Fruit fly (Drosophila melanogaster) whole organism, embryonic: ENCODE measurements around the gene Ppcs.

Experiments used
- Antp ChIP-seq: fragments of 200-800 bp; sonication (Bioruptor generic); optimal IDR thresholded peaks from 3 replicates; lab custom pipeline; 2016; ENCODE audit warnings: missing biosample characterization, missing genetic modification characterization
- BEAF-32 ChIP-seq: fragments of 200-800 bp; sonication (Bioruptor generic); optimal IDR thresholded peaks from 3 replicates; lab custom pipeline; 2017; ENCODE audit warnings: missing biosample characterization, missing genetic modification characterization, mild to moderate bottlenecking, moderate library complexity, missing genetic modification reagents
- Blimp-1 ChIP-seq: fragments of 200-800 bp; sonication (Bioruptor generic); optimal IDR thresholded peaks from 3 replicates; lab custom pipeline; 2018; ENCODE audit warnings: missing biosample characterization, missing genetic modification characterization, mild to moderate bottlenecking, moderate library complexity, missing genetic modification reagents
- C15 ChIP-seq: fragments of 200-800 bp; sonication (Bioruptor generic); IDR thresholded peaks from 3 replicates; pipeline ENCODE4 v1.3.6; 2022; ENCODE audit warnings: missing biosample characterization, missing genetic modification characterization
- CG10274 ChIP-seq: fragments of 200-800 bp; sonication (Bioruptor generic); optimal IDR thresholded peaks from 3 replicates; lab custom pipeline; 2017; ENCODE audit warnings: missing biosample characterization, mild to moderate bottlenecking, missing genetic modification characterization
- CG10979 ChIP-seq: fragments of 200-800 bp; sonication (Bioruptor generic); optimal IDR thresholded peaks from 2 replicates; lab custom pipeline; 2018; ENCODE audit warnings: missing biosample characterization, mild to moderate bottlenecking, missing genetic modification characterization, moderate library complexity
- CG11504 ChIP-seq: fragments of 200-800 bp; sonication (Bioruptor generic); optimal IDR thresholded peaks from 3 replicates; lab custom pipeline; 2019; ENCODE audit warnings: missing biosample characterization, mild to moderate bottlenecking, missing genetic modification characterization, moderate library complexity
- CG12299 ChIP-seq: fragments of 200-800 bp; sonication (Bioruptor generic); optimal IDR thresholded peaks from 2 replicates; lab custom pipeline; 2018; ENCODE audit warnings: missing biosample characterization, mild to moderate bottlenecking, missing genetic modification characterization
- CG12391 ChIP-seq: fragments of 200-800 bp; sonication (Bioruptor generic); optimal IDR thresholded peaks from 3 replicates; lab custom pipeline; 2018; ENCODE audit warnings: missing biosample characterization, mild to moderate bottlenecking, missing genetic modification characterization, moderate library complexity
- CG14965 ChIP-seq: fragments of 200-800 bp; sonication (Bioruptor generic); optimal IDR thresholded peaks from 2 replicates; lab custom pipeline; 2016; ENCODE audit warnings: missing biosample characterization, missing genetic modification characterization, borderline replicate concordance
- CG1603 ChIP-seq: fragments of 200-800 bp; sonication (Bioruptor generic); optimal IDR thresholded peaks from 2 replicates; lab custom pipeline; 2019; ENCODE audit warnings: missing biosample characterization, mild to moderate bottlenecking, missing genetic modification characterization, moderate library complexity
- CG1647 ChIP-seq: fragments of 200-800 bp; sonication (Bioruptor generic); optimal IDR thresholded peaks from 3 replicates; lab custom pipeline; 2016; ENCODE audit warnings: missing biosample characterization, missing genetic modification characterization
- CG17328 ChIP-seq: fragments of 200-800 bp; sonication (Bioruptor generic); IDR thresholded peaks from 2 replicates; pipeline ENCODE4 v1.3.6; 2022; ENCODE audit warnings: missing biosample characterization, missing genetic modification characterization
- CG18262 ChIP-seq: fragments of 200-800 bp; optimal IDR thresholded peaks from 3 replicates; lab custom pipeline; 2019; ENCODE audit warnings: missing biosample characterization, mild to moderate bottlenecking, missing genetic modification characterization, moderate library complexity
- CG2712 ChIP-seq: fragments of 200-800 bp; optimal IDR thresholded peaks from 3 replicates; lab custom pipeline; 2019; ENCODE audit warnings: missing biosample characterization, mild to moderate bottlenecking, missing genetic modification characterization, moderate library complexity
- CG31441 ChIP-seq: fragments of 200-800 bp; sonication (Bioruptor generic); IDR thresholded peaks from 2 replicates; pipeline ENCODE4 v1.3.6; 2022; ENCODE audit warnings: missing biosample characterization, missing genetic modification characterization
- CG42726 ChIP-seq: fragments of 200-800 bp; sonication (Bioruptor generic); IDR thresholded peaks from 2 replicates; pipeline ENCODE4 v1.3.6; 2022; ENCODE audit warnings: missing biosample characterization, missing genetic modification characterization; ENCODE audit not compliant: partially characterized antibody
- CG6254 ChIP-seq: fragments of 200-800 bp; sonication (Bioruptor generic); optimal IDR thresholded peaks from 3 replicates; lab custom pipeline; 2017; ENCODE audit warnings: mild to moderate bottlenecking, missing biosample characterization, missing genetic modification reagents, missing genetic modification characterization
- CTCF ChIP-seq: fragments of 200-800 bp; sonication (Bioruptor generic); optimal IDR thresholded peaks from 2 replicates; lab custom pipeline; 2017; ENCODE audit warnings: missing biosample characterization, mild to moderate bottlenecking, missing genetic modification characterization, moderate library complexity
- Drgx ChIP-seq: fragments of 200-800 bp; sonication (Bioruptor generic); IDR thresholded peaks from 2 replicates; pipeline ENCODE4 v1.3.6; 2022; ENCODE audit warnings: missing biosample characterization, missing genetic modification characterization
- Oaz ChIP-seq: fragments of 200-800 bp; sonication (Bioruptor generic); IDR thresholded peaks from 2 replicates; pipeline ENCODE4 v1.3.6; 2022; ENCODE audit warnings: missing biosample characterization, missing genetic modification characterization
- Oli ChIP-seq: fragments of 200-800 bp; sonication (Bioruptor generic); optimal IDR thresholded peaks from 2 replicates; lab custom pipeline; 2018; ENCODE audit warnings: missing biosample characterization, mild to moderate bottlenecking, missing genetic modification characterization, moderate library complexity
- Sox100B ChIP-seq: fragments of 200-800 bp; sonication (Bioruptor generic); optimal IDR thresholded peaks from 3 replicates; lab custom pipeline; 2018; ENCODE audit warnings: missing biosample characterization, mild to moderate bottlenecking, missing genetic modification characterization
- Sox102F ChIP-seq: fragments of 200-800 bp; sonication (Bioruptor generic); optimal IDR thresholded peaks from 2 replicates; lab custom pipeline; 2018; ENCODE audit warnings: missing biosample characterization, mild to moderate bottlenecking, missing genetic modification characterization, moderate library complexity
- ash1 ChIP-seq: fragments of 200-800 bp; sonication (Bioruptor generic); optimal IDR thresholded peaks from 2 replicates; lab custom pipeline; 2018; ENCODE audit warnings: missing biosample characterization, mild to moderate bottlenecking, missing genetic modification characterization
- bigmax ChIP-seq: fragments of 200-800 bp; sonication (Bioruptor generic); optimal IDR thresholded peaks from 2 replicates; lab custom pipeline; 2018; ENCODE audit warnings: missing biosample characterization, mild to moderate bottlenecking, missing genetic modification characterization
- bsh ChIP-seq, 2 experiments: fragments of 200-800 bp; sonication (Bioruptor generic); optimal IDR thresholded peaks; 2 replicates each; lab custom pipeline; 2017 to 2018; ENCODE audit warnings: mild to moderate bottlenecking in 2 of 2, missing biosample characterization in 2 of 2, missing genetic modification characterization in 2 of 2, moderate library complexity in 1 of 2
- dati ChIP-seq: fragments of 200-800 bp; sonication (Bioruptor generic); IDR thresholded peaks from 2 replicates; pipeline ENCODE4 v1.3.6; 2022; ENCODE audit warnings: missing biosample characterization, missing genetic modification characterization
- disco-r ChIP-seq: fragments of 200-800 bp; sonication (Bioruptor generic); optimal IDR thresholded peaks from 2 replicates; lab custom pipeline; 2016; ENCODE audit warnings: missing biosample characterization, missing genetic modification characterization
- dm ChIP-seq: fragments of 200-800 bp; sonication (Bioruptor generic); optimal IDR thresholded peaks from 3 replicates; lab custom pipeline; 2016; ENCODE audit warnings: missing biosample characterization, missing genetic modification characterization
- dmrt11E ChIP-seq: fragments of 200-800 bp; sonication (Bioruptor generic); optimal IDR thresholded peaks from 3 replicates; lab custom pipeline; 2018; ENCODE audit warnings: missing biosample characterization, mild to moderate bottlenecking, missing genetic modification characterization, moderate library complexity
- dmrt99B ChIP-seq: fragments of 200-800 bp; sonication (Bioruptor generic); optimal IDR thresholded peaks from 2 replicates; lab custom pipeline; 2018; ENCODE audit warnings: missing biosample characterization, mild to moderate bottlenecking, missing genetic modification characterization, moderate library complexity
- dysf ChIP-seq: fragments of 200-800 bp; sonication (Bioruptor generic); IDR thresholded peaks from 3 replicates; pipeline ENCODE4 v1.3.6; 2022; ENCODE audit warnings: missing biosample characterization, missing genetic modification characterization
- en ChIP-seq: fragments of 200-800 bp; sonication (Bioruptor generic); optimal IDR thresholded peaks from 2 replicates; lab custom pipeline; 2016; ENCODE audit warnings: missing biosample characterization, missing genetic modification characterization
- exex ChIP-seq: fragments of 200-800 bp; sonication (Bioruptor generic); optimal IDR thresholded peaks from 4 replicates; lab custom pipeline; 2018; ENCODE audit warnings: missing biosample characterization, mild to moderate bottlenecking, missing genetic modification characterization, moderate library complexity
- gem ChIP-seq: fragments of 200-800 bp; sonication (Bioruptor generic); optimal IDR thresholded peaks from 2 replicates; lab custom pipeline; 2019; ENCODE audit warnings: missing biosample characterization, mild to moderate bottlenecking, missing genetic modification characterization, moderate library complexity
- hb ChIP-seq: fragments of 200-800 bp; sonication (Bioruptor generic); IDR thresholded peaks from 3 replicates; pipeline ENCODE4 v1.3.6; 2022; ENCODE audit warnings: missing biosample characterization, missing genetic modification characterization; ENCODE audit not compliant: partially characterized antibody
- hkb ChIP-seq, 2 experiments: fragments of 200-800 bp in 1 of 2; fragments of >200 bp in 1 of 2; sonication (Bioruptor generic) in 1 of 2; IDR thresholded peaks in 1 of 2; optimal IDR thresholded peaks in 1 of 2; 2 replicates each; pipeline versions ENCODE4 v1.3.6 to Lab custom; 2017 to 2022; ENCODE audit warnings: missing biosample characterization in 1 of 2, missing genetic modification characterization in 1 of 2
- nmo ChIP-seq: fragments of 200-800 bp; sonication (Bioruptor generic); optimal IDR thresholded peaks from 2 replicates; lab custom pipeline; 2018; ENCODE audit warnings: missing biosample characterization, mild to moderate bottlenecking, missing genetic modification characterization, moderate library complexity
- org-1 ChIP-seq: fragments of 200-800 bp; sonication (Bioruptor generic); optimal IDR thresholded peaks from 2 replicates; lab custom pipeline; 2017; ENCODE audit warnings: missing biosample characterization, missing genetic modification characterization
- phol ChIP-seq: fragments of 200-800 bp; sonication (Bioruptor generic); optimal IDR thresholded peaks from 3 replicates; lab custom pipeline; 2018; ENCODE audit warnings: missing biosample characterization, mild to moderate bottlenecking, missing genetic modification characterization, moderate library complexity
- ro ChIP-seq: fragments of 200-800 bp; sonication (Bioruptor generic); IDR thresholded peaks from 2 replicates; pipeline ENCODE4 v1.3.6; 2022; ENCODE audit warnings: missing biosample characterization, missing genetic modification characterization
- row ChIP-seq: fragments of 200-800 bp; sonication (Bioruptor generic); IDR thresholded peaks from 3 replicates; pipeline ENCODE4 v1.3.6; 2022; ENCODE audit warnings: missing biosample characterization, missing genetic modification characterization
- sens ChIP-seq: fragments of 200-800 bp; sonication (Bioruptor generic); peaks from one replicate; lab custom pipeline; 2016; ENCODE audit warnings: missing biosample characterization, missing genetic modification characterization
- sens-2 ChIP-seq: fragments of 200-800 bp; sonication (Bioruptor generic); IDR thresholded peaks from 2 replicates; pipeline ENCODE4 v1.3.6; 2022; ENCODE audit warnings: missing biosample characterization, missing genetic modification characterization
- sisA ChIP-seq: fragments of 200-800 bp; sonication (Bioruptor generic); IDR thresholded peaks from 2 replicates; pipeline ENCODE4 v1.3.6; 2022; ENCODE audit warnings: missing biosample characterization, missing genetic modification characterization
- ttk ChIP-seq: fragments of 200-800 bp; sonication (Bioruptor generic); IDR thresholded peaks from 2 replicates; pipeline ENCODE4 v2.1.2; 2022; ENCODE audit warnings: missing biosample characterization, missing genetic modification characterization
- twi ChIP-seq: fragments of 200-800 bp; optimal IDR thresholded peaks from 2 replicates; lab custom pipeline; 2019; ENCODE audit warnings: missing biosample characterization, mild to moderate bottlenecking, missing genetic modification characterization, moderate library complexity
- unpg ChIP-seq: fragments of 200-800 bp; sonication (Bioruptor generic); optimal IDR thresholded peaks from 3 replicates; lab custom pipeline; 2018; ENCODE audit warnings: missing biosample characterization, mild to moderate bottlenecking, missing genetic modification characterization, moderate library complexity
- wdn ChIP-seq: fragments of 200-800 bp; sonication (Bioruptor generic); IDR thresholded peaks from 2 replicates; pipeline ENCODE4 v1.3.6; 2022; ENCODE audit warnings: missing biosample characterization, missing genetic modification characterization

The Ppcs gene

DNA sequence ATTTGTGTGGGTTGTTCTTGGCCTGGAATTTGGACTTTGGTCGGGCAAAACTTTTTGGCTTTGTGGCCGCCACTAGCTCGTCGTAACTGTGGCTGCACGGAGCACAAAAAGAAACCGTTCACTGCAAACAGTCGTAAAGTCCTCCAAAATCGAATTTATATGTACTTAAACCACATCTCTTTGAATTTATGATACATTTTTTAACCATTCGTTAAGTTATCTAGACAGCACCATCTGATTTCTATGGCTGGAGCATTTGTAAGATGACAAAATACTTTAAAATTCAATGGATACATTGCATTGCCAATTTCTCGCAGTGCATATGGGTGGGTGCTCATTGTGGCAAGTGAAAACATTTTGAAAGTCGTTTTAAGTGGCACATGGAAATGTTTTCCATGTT is 43.6 kb downstream of the Ppcs start:
- TF ChIP-seq CG12391 (tag; lab: Kevin White, UChicago) (peak; percentile 9), dm (no peak), Sox102F (GFP tag; lab: Kevin White, UChicago) (peak; percentile 25), exex (no peak), BEAF-32 (GFP tag; lab: Kevin White, UChicago) (no peak), twi (tag; lab: Kevin White, UChicago) (no peak), dati (no peak), bigmax (GFP tag; lab: Kevin White, UChicago) (no peak), org-1 (GFP tag; lab: Kevin White, UChicago) (no peak), CTCF (no peak), Drgx (peak; percentile 84), dmrt99B (tag; lab: Kevin White, UChicago) (peak; percentile 9), CG12299 (tag; lab: Kevin White, UChicago) (no peak), Antp (GFP tag; lab: Kevin White, UChicago) (no peak), CG6254 (peak; percentile 18), CG14965 (GFP tag; lab: Kevin White, UChicago) (no peak), gem (peak; percentile 32), CG17328 (peak; percentile 30; the same call in 1 of the 2 replicates), wdn (GFP tag; lab: Robert Waterston, UW) (no peak), CG11504 (peak; percentile 32), CG1647 (no peak), hb (GFP tag; lab: Robert Waterston, UW) (no peak), ttk (GFP tag; lab: Robert Waterston, UW) (no peak), dmrt11E (tag; lab: Kevin White, UChicago) (peak; percentile 4), CG31441 (0 out of 2 replicates have a peak, but pooled peaks have one; percentile 35), dysf (GFP tag; lab: Robert Waterston, UW) (0 out of 3 replicates have a peak, but pooled peaks have one; percentile 12), Blimp-1 (GFP tag; lab: Kevin White, UChicago) (peak; percentile 36), en (no peak), bsh (GFP tag; optimal IDR thresholded peaks at IDR 0.05; lab: Kevin White, UChicago) (peak; percentile 34 to 47), C15 (GFP tag; lab: Robert Waterston, UW) (no peak), CG10274 (GFP tag; lab: Kevin White, UChicago) (no peak), ro (GFP tag; lab: Robert Waterston, UW) (no peak), sens (GFP tag; lab: Kevin White, UChicago) (peak; percentile 70), row (GFP tag; lab: Robert Waterston, UW) (0 out of 3 replicates have a peak, but pooled peaks have one; percentile 10), ash1 (GFP tag; lab: Kevin White, UChicago) (no peak), CG1603 (tag; lab: Kevin White, UChicago) (peak; percentile 48), unpg (GFP tag; lab: Kevin White, UChicago) (peak; percentile 2), nmo (GFP tag; lab: Kevin White, UChicago) (peak; percentile 10), Oli (tag; lab: Kevin White, UChicago) (peak; percentile 30), phol (tag; lab: Kevin White, UChicago) (peak; percentile 19), sens-2 (0 out of 2 replicates have a peak, but pooled peaks have one; percentile 24), CG10979 (tag; lab: Kevin White, UChicago) (peak; percentile 18), sisA (GFP tag; lab: Robert Waterston, UW) (no peak), CG2712 (peak; percentile 0), CG18262 (tag; lab: Kevin White, UChicago) (peak; percentile 1), disco-r (no peak), hkb (optimal IDR thresholded peaks at IDR 0.05; lab: Kevin White, UChicago) (no peak), hkb (GFP tag; IDR thresholded peaks at IDR 0.05; lab: Robert Waterston, UW) (0 out of 2 replicates have a peak, but pooled peaks have one; percentile 37), Oaz (no peak), Sox100B (GFP tag; lab: Kevin White, UChicago) (no peak), CG42726 (no peak)
